Worm (Caenorhabditis elegans) whole organism, young adult: ENCODE results near the gene cyp-35A2.

ENCODE experiments used
- F37B4.10 ChIP-seq: fragments of 200-800 bp; sonication (Bioruptor generic); IDR thresholded peaks from 2 replicates; pipeline ENCODE4 v1.3.6; 2022; ENCODE audit warnings: missing genetic modification characterization, missing compliant biosample characterization
- F39B2.1 ChIP-seq: fragments of 200-800 bp; sonication (Bioruptor generic); IDR thresholded peaks from 2 replicates; pipeline ENCODE4 v1.3.6; 2022; ENCODE audit warnings: missing genetic modification reagents, missing genetic modification characterization, missing compliant biosample characterization
- ama-1 ChIP-seq, 3 experiments: fragments of 150-350 bp in 1 of 3; sonication (generic microtip) in 2 of 3; optimal IDR thresholded peaks; 2 replicates each; lab custom pipeline; 2014 to 2018; ENCODE audit warnings: missing biosample characterization in 2 of 3, missing genetic modification characterization in 2 of 3, missing genetic modification reagents in 2 of 3
- attf-5 ChIP-seq: fragments of 200-800 bp; sonication (Bioruptor generic); optimal IDR thresholded peaks from 2 replicates; lab custom pipeline; 2018; ENCODE audit warnings: mild to moderate bottlenecking, missing genetic modification characterization, missing compliant biosample characterization
- bed-2 ChIP-seq: fragments of 200-800 bp; sonication (Bioruptor generic); IDR thresholded peaks from 2 replicates; pipeline ENCODE4 v1.3.6; 2022; ENCODE audit warnings: missing genetic modification reagents, missing genetic modification characterization, missing compliant biosample characterization
- him-1 ChIP-seq: sonication (generic microtip); optimal IDR thresholded peaks from 2 replicates; lab custom pipeline; 2016; ENCODE audit warnings: missing genotype, missing genetic modification reagents, missing genetic modification characterization, missing compliant biosample characterization
- nfya-2 ChIP-seq: fragments of 200-800 bp; sonication (Bioruptor generic); IDR thresholded peaks from 2 replicates; pipeline ENCODE4 v1.3.6; 2022; ENCODE audit warnings: missing genetic modification reagents, missing genetic modification characterization, missing compliant biosample characterization
- rpc-1 ChIP-seq, 2 experiments: fragments of 150-350 bp in 1 of 2; sonication (generic microtip) in 1 of 2; optimal IDR thresholded peaks; 2 replicates each; lab custom pipeline; 2014 to 2018; ENCODE audit warnings: missing biosample characterization in 1 of 2, missing genetic modification characterization in 1 of 2, missing genetic modification reagents in 1 of 2, missing genotype in 1 of 2
- zim-3 ChIP-seq: sonication (generic microtip); optimal IDR thresholded peaks from 2 replicates; lab custom pipeline; 2017; ENCODE audit warnings: mild to moderate bottlenecking, missing genetic modification characterization, moderate library complexity, missing compliant biosample characterization

- TF ChIP-seq F37B4.10 (no peak), nfya-2 (GFP tag; lab: Robert Waterston, UW) (no peak), him-1 (no peak), ama-1 (optimal IDR thresholded peaks at IDR 0.05; lab: Kevin White, UChicago) (no peak), ama-1 (GFP tag; optimal IDR thresholded peaks at IDR 0.05; lab: Kevin White, UChicago) (no peak), rpc-1 (optimal IDR thresholded peaks at IDR 0.05; lab: Kevin White, UChicago) (no peak), rpc-1 (tag; optimal IDR thresholded peaks at IDR 0.05; lab: Kevin White, UChicago) (no peak), F39B2.1 (no peak), attf-5 (no peak), zim-3 (tag; lab: Kevin White, UChicago) (no peak), bed-2 (GFP tag; lab: Robert Waterston, UW) (no peak)
These were observed 25.8 kb upstream of the cyp-35A2 start, which contains the start of gene C02H6.1 for ce11 chrV:7389771-7390170.
